Fruit fly (Drosophila melanogaster) whole organism, adult: ENCODE measurements around the gene CG34248.

Experiments
- CG11617 ChIP-seq: fragments of 200-800 bp; sonication (Bioruptor generic); optimal IDR thresholded peaks from 2 replicates; lab custom pipeline; 2017; ENCODE audit warnings: mild to moderate bottlenecking, missing biosample characterization, missing genetic modification reagents, missing genetic modification characterization
- CG12768 ChIP-seq: fragments of 200-800 bp; sonication (Bioruptor generic); optimal IDR thresholded peaks from 2 replicates; lab custom pipeline; 2017; ENCODE audit warnings: missing biosample characterization, missing genetic modification characterization, mild to moderate bottlenecking, moderate library complexity, missing genetic modification reagents
- CG14711 ChIP-seq: fragments of 200-800 bp; sonication (Bioruptor generic); optimal IDR thresholded peaks from 2 replicates; lab custom pipeline; 2018; ENCODE audit warnings: missing biosample characterization, mild to moderate bottlenecking, missing genetic modification characterization, moderate library complexity
- CG1620 ChIP-seq: fragments of 200-800 bp; sonication (Bioruptor generic); optimal IDR thresholded peaks from 2 replicates; lab custom pipeline; 2016; ENCODE audit warnings: missing biosample characterization, missing genetic modification characterization
- CG33017 ChIP-seq: fragments of 200-800 bp; sonication (Bioruptor generic); optimal IDR thresholded peaks from 2 replicates; lab custom pipeline; 2018; ENCODE audit warnings: missing biosample characterization, mild to moderate bottlenecking, missing genetic modification characterization, moderate library complexity
- CG5204 ChIP-seq: fragments of 200-800 bp; sonication (Bioruptor generic); optimal IDR thresholded peaks from 2 replicates; lab custom pipeline; 2016; ENCODE audit warnings: missing biosample characterization, missing genetic modification characterization
- CG7045 ChIP-seq: fragments of 200-800 bp; sonication (Bioruptor generic); optimal IDR thresholded peaks from 2 replicates; lab custom pipeline; 2017; ENCODE audit warnings: missing biosample characterization, mild to moderate bottlenecking, missing genetic modification characterization
- CG7101 ChIP-seq: fragments of 200-800 bp; sonication (Bioruptor generic); optimal IDR thresholded peaks from 2 replicates; lab custom pipeline; 2018; ENCODE audit warnings: missing biosample characterization, mild to moderate bottlenecking, missing genetic modification characterization, moderate library complexity
- Clk ChIP-seq: fragments of 200-800 bp; sonication (Bioruptor generic); optimal IDR thresholded peaks from 2 replicates; lab custom pipeline; 2017; ENCODE audit warnings: missing biosample characterization, missing genetic modification characterization
- Crg-1 ChIP-seq: fragments of 200-800 bp; sonication (Bioruptor generic); optimal IDR thresholded peaks from 2 replicates; lab custom pipeline; 2016; ENCODE audit warnings: missing biosample characterization, missing genetic modification characterization
- Hr96 ChIP-seq: fragments of 200-800 bp; sonication (Bioruptor generic); optimal IDR thresholded peaks from 2 replicates; lab custom pipeline; 2016; ENCODE audit warnings: missing biosample characterization, missing genetic modification characterization
- Mnt ChIP-seq: fragments of 200-800 bp; sonication (Bioruptor generic); optimal IDR thresholded peaks from 2 replicates; lab custom pipeline; 2016; ENCODE audit warnings: missing biosample characterization, mild to moderate bottlenecking, missing genetic modification characterization
- bab1 ChIP-seq: fragments of 200-800 bp; sonication (Bioruptor generic); optimal IDR thresholded peaks from 3 replicates; lab custom pipeline; 2019; ENCODE audit warnings: missing biosample characterization, mild to moderate bottlenecking, missing genetic modification characterization, moderate library complexity
- cic ChIP-seq: fragments of 200-800 bp; sonication (Bioruptor generic); optimal IDR thresholded peaks from 2 replicates; lab custom pipeline; 2017; ENCODE audit warnings: missing biosample characterization, mild to moderate bottlenecking, missing genetic modification characterization, moderate library complexity
- cnc ChIP-seq, 2 experiments: fragments of >200 bp; optimal IDR thresholded peaks; 2 replicates each; lab custom pipeline; 2017
- kay ChIP-seq: fragments of 200-800 bp; sonication (Bioruptor generic); peaks from one replicate; lab custom pipeline; 2016; ENCODE audit warnings: missing biosample characterization, missing genetic modification characterization, borderline replicate concordance
- ovo ChIP-seq: fragments of 200-800 bp; sonication (Bioruptor generic); optimal IDR thresholded peaks from 2 replicates; lab custom pipeline; 2016; ENCODE audit warnings: missing biosample characterization, missing genetic modification characterization
- pad ChIP-seq: fragments of 200-800 bp; sonication (Bioruptor generic); optimal IDR thresholded peaks from 3 replicates; lab custom pipeline; 2017; ENCODE audit warnings: missing biosample characterization, missing genetic modification characterization, mild to moderate bottlenecking, moderate library complexity, missing genetic modification reagents
- tj ChIP-seq: fragments of 200-800 bp; sonication (Bioruptor generic); optimal IDR thresholded peaks from 3 replicates; lab custom pipeline; 2017; ENCODE audit warnings: missing biosample characterization, mild to moderate bottlenecking, missing genetic modification characterization, moderate library complexity
- toe ChIP-seq: fragments of 200-800 bp; sonication (Bioruptor generic); optimal IDR thresholded peaks from 2 replicates; lab custom pipeline; 2016; ENCODE audit warnings: missing biosample characterization, missing genetic modification characterization

CG34248 gene

dm6 chr3L:16259552-16259951 lies 11.2 kb downstream of the CG34248 start, which contains the start of gene CG13053:
Gene CG13053 (minus strand): TSS chr3L:16259722.
- no peak for TF ChIP-seq bab1 (GFP tag; lab: Kevin White, UChicago)
- no peak for TF ChIP-seq ovo (GFP tag; lab: Kevin White, UChicago)
- no peak for TF ChIP-seq cnc (optimal IDR thresholded peaks at IDR 0.05; lab: Kevin White, UChicago)
- no peak for TF ChIP-seq cic
- TF ChIP-seq CG1620 (GFP tag; lab: Kevin White, UChicago): no peak
- no peak for TF ChIP-seq toe (GFP tag; lab: Kevin White, UChicago)
- TF ChIP-seq pad (GFP tag; lab: Kevin White, UChicago): no peak
- TF ChIP-seq CG7045: no peak
- no peak for TF ChIP-seq CG7101 (tag; lab: Kevin White, UChicago)
- no peak for TF ChIP-seq Mnt (GFP tag; lab: Kevin White, UChicago)
- TF ChIP-seq CG5204 (GFP tag; lab: Kevin White, UChicago): no peak
- no peak for TF ChIP-seq Hr96 (GFP tag; lab: Kevin White, UChicago)
- TF ChIP-seq CG33017 (tag; lab: Kevin White, UChicago): no peak
- TF ChIP-seq kay: no peak
- TF ChIP-seq CG11617 (GFP tag; lab: Kevin White, UChicago): no peak

DNA sequence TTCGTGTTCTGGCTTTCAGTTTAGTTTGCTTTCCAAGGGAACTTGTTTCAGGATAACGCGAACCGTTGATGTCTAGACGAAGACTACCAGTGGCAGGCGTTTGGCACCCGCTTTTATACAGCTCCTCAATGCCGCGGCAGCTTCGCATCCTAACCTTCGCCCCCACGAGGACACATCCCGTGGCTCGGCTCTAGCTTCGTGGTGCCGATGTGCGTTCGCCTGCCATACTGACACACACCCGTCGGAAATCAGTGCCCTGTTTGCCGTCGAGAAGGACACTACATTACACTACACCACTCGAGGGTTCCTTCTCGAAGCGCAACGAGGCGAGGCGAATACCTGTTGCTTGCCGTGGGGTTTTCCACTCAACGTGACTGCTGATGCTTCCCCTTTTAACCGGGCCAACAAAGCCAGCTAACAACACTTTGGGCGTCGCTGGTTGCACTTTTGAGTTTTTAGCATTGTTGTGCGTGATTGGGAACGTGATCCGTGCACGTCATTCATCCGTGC lies 13.5 kb downstream of the CG34248 start, which contains the start of gene CG13054:
TSS of gene CG13054 (minus strand) at position 74 of the 510 bp plus-strand sequence.
- TF ChIP-seq cnc (optimal IDR thresholded peaks at IDR 0.05; lab: Kevin White, UChicago): no peak
- no peak for TF ChIP-seq cic
- no peak for TF ChIP-seq toe (GFP tag; lab: Kevin White, UChicago)
- no peak for TF ChIP-seq CG1620 (GFP tag; lab: Kevin White, UChicago)
- no peak for TF ChIP-seq CG7101 (tag; lab: Kevin White, UChicago)
- TF ChIP-seq CG14711: no peak
- TF ChIP-seq ovo (GFP tag; lab: Kevin White, UChicago): no peak
- no peak for TF ChIP-seq bab1 (GFP tag; lab: Kevin White, UChicago)
- TF ChIP-seq CG11617 (GFP tag; lab: Kevin White, UChicago): no peak
- no peak for TF ChIP-seq kay

dm6 chr3L:16252255-16252654 lies 18.4 kb downstream of the CG34248 start, which contains the start of gene CG13055:
Gene CG13055 (minus strand): TSS chr3L:16252355.
- no peak for TF ChIP-seq pad (GFP tag; lab: Kevin White, UChicago)
- no peak for TF ChIP-seq CG1620 (GFP tag; lab: Kevin White, UChicago)
- TF ChIP-seq CG5204 (GFP tag; lab: Kevin White, UChicago): no peak
- no peak for TF ChIP-seq CG12768 (GFP tag; lab: Kevin White, UChicago)
- TF ChIP-seq bab1 (GFP tag; lab: Kevin White, UChicago): no peak
- TF ChIP-seq cnc (optimal IDR thresholded peaks at IDR 0.05; lab: Kevin White, UChicago): no peak
- TF ChIP-seq CG33017 (tag; lab: Kevin White, UChicago): no peak
- TF ChIP-seq ovo (GFP tag; lab: Kevin White, UChicago): no peak
- TF ChIP-seq toe (GFP tag; lab: Kevin White, UChicago): no peak
- TF ChIP-seq Mnt (GFP tag; lab: Kevin White, UChicago): no peak
- TF ChIP-seq Clk (GFP tag; lab: Kevin White, UChicago): no peak
- no peak for TF ChIP-seq Hr96 (GFP tag; lab: Kevin White, UChicago)

- TF ChIP-seq Crg-1: no peak
- no peak for TF ChIP-seq tj (GFP tag; lab: Kevin White, UChicago)
- no peak for TF ChIP-seq cnc (optimal IDR thresholded peaks at IDR 0.05; lab: Kevin White, UChicago)
Observed at dm6 chr3L:16241296-16241695, 29.4 kb downstream of the CG34248 start.

- TF ChIP-seq bab1 (GFP tag; lab: Kevin White, UChicago) (no peak), cic (peak; percentile 65), CG5204 (GFP tag; lab: Kevin White, UChicago) (no peak), CG7045 (peak; percentile 16), ovo (GFP tag; lab: Kevin White, UChicago) (peak; percentile 34), kay (peak; percentile 89), CG1620 (GFP tag; lab: Kevin White, UChicago) (no peak), CG7101 (tag; lab: Kevin White, UChicago) (peak; percentile 48), CG11617 (GFP tag; lab: Kevin White, UChicago) (peak; percentile 61), pad (GFP tag; lab: Kevin White, UChicago) (no peak), toe (GFP tag; lab: Kevin White, UChicago) (peak; percentile 21), Clk (GFP tag; lab: Kevin White, UChicago) (no peak), CG12768 (GFP tag; lab: Kevin White, UChicago) (peak; percentile 70), Crg-1 (no peak), cnc (optimal IDR thresholded peaks at IDR 0.05; lab: Kevin White, UChicago) (peak in 1 of 2 experiments; percentile 53), Hr96 (GFP tag; lab: Kevin White, UChicago) (no peak), CG33017 (tag; lab: Kevin White, UChicago) (peak; percentile 28), tj (GFP tag; lab: Kevin White, UChicago) (peak; percentile 79), Mnt (GFP tag; lab: Kevin White, UChicago) (peak; percentile 43), CG14711 (peak; percentile 23)
Observed at dm6 chr3L:16233850-16234494, 36.7 kb downstream of the CG34248 start.

DNA sequence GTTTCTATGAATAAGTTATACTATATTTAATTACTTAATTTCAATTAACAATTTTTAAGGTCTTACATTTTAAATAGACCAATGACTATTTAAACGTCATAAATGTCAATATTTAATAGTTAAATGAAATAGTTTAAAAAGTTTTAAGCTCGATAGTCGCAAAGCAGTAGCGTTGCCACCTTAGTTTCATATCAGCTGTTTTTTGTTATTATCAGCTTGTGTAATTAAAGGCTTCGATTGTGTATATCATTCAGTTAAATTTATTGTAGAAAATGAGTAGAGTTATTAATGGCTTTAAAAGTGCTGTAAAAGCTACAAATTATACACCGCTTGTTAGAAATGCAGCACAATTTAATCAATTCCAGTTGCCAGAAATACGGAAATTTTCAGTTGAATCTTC lies 37.8 kb downstream of the CG34248 start, which contains the start of gene Hsc20:
TSS of gene Hsc20 (plus strand) at position 204 of the 400 bp plus-strand sequence.
- TF ChIP-seq bab1 (GFP tag; lab: Kevin White, UChicago) (peak; percentile 10), toe (GFP tag; lab: Kevin White, UChicago) (no peak), kay (peak; percentile 9), tj (GFP tag; lab: Kevin White, UChicago) (no peak), ovo (GFP tag; lab: Kevin White, UChicago) (no peak), cnc (optimal IDR thresholded peaks at IDR 0.05; lab: Kevin White, UChicago) (no peak)
